Worm (Caenorhabditis elegans): ENCODE results near the gene zim-2.

- TF ChIP-seq gei-8 (GFP tag; optimal IDR thresholded peaks at IDR 0.05) (no peak), snpc-4 (tag; optimal IDR thresholded peaks at IDR 0.05) (no peak)
These were observed 16.0 kb downstream of the zim-2 start for ce11 chrIV:10571020-10571419.
